Fruit fly (Drosophila melanogaster): ENCODE measurements around the gene crb.

Gene crb

DNA sequence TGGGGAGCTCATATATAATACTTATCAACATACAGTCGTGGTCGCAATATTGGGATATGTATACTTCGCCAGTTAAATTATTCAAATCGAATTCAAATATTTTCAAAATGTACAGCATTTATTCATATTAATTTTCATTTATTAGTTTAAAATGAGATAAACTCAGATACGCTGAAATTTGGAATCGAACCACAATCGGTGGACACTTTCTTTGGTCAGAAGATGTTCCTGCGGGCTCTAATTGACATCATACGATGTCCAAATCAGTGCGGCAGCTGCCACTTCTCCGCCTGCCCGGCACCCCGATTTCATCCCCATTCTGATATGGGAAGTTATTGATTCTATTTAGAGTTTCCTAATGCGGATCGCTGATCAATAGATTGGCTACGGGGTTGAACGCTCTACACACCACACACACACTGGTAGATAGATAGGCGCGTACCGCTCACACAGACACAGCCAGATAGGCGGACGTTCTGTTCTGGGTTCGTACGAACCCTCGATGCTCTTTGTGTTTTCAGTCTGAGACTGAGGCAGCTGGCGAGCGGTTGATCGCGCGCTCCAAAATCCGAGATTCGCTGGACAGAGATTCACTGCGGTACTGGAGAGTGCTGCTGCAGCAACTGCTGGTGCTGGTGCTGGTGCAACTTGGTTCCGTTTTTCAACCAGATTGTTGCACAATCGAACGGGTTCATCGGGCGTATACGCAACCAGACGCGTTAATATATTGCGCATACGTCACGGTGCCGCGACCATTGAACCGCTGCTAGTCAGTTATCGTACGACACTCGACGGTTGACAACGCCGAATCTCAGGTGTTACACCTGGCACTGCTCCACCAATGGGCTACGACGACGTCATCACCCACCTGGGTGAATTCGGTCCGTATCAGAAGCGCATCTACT lies 18.5 kb upstream of the crb start, which contains the start of gene Orct (continued):
- TF ChIP-seq sc (optimal IDR thresholded peaks at IDR 0.05) (no peak), sc (GFP tag; optimal IDR thresholded peaks at IDR 0.05) (peak; percentile 54), CG1647 (GFP tag; optimal IDR thresholded peaks at IDR 0.05) (peak; percentile 25), CG14014 (GFP tag; IDR thresholded peaks at IDR 0.05) (peak; percentile 68), CG13287 (GFP tag; IDR thresholded peaks at IDR 0.05; ENCODE audit: partially characterized antibody) (no peak), CG6791 (GFP tag; IDR thresholded peaks at IDR 0.05; ENCODE audit: partially characterized antibody) (no peak), CG12659 (GFP tag; optimal IDR thresholded peaks at IDR 0.05) (peak; percentile 79), crol (GFP tag; IDR thresholded peaks at IDR 0.05) (peak; percentile 59; the same call in 1 of the 2 replicates), CG4282 (GFP tag; optimal IDR thresholded peaks at IDR 0.05) (no peak), Oli (tag; optimal IDR thresholded peaks at IDR 0.05) (peak; percentile 82), Pdp1 (GFP tag; optimal IDR thresholded peaks at IDR 0.05) (peak; percentile 65 to 82), CG7928 (GFP tag; optimal IDR thresholded peaks at IDR 0.05) (peak; percentile 40), zfh1 (GFP tag; IDR thresholded peaks at IDR 0.05) (peak; percentile 35; the same call in 1 of the 3 replicates), CG4328 (GFP tag; optimal IDR thresholded peaks at IDR 0.05) (peak; percentile 70), Hr3 (GFP tag; optimal IDR thresholded peaks at IDR 0.05) (peak; percentile 61), CG6254 (GFP tag; optimal IDR thresholded peaks at IDR 0.05) (peak; percentile 44), CG18476 (GFP tag; optimal IDR thresholded peaks at IDR 0.05) (peak; percentile 51), cas (GFP tag; IDR thresholded peaks at IDR 0.05) (no peak), trh (GFP tag; optimal IDR thresholded peaks at IDR 0.05) (no peak), ERR (GFP tag; optimal IDR thresholded peaks at IDR 0.05) (peak; percentile 15), CG17912 (GFP tag; optimal IDR thresholded peaks at IDR 0.05) (no peak), unc-4 (GFP tag; IDR thresholded peaks at IDR 0.05; ENCODE audit: partially characterized antibody) (no peak), CG6689 (GFP tag; IDR thresholded peaks at IDR 0.05) (peak; percentile 57), CG7372 (GFP tag; IDR thresholded peaks at IDR 0.05) (peak; percentile 87), CG17385 (GFP tag; optimal IDR thresholded peaks at IDR 0.05) (peak; percentile 74), CTCF (GFP tag; optimal IDR thresholded peaks at IDR 0.05) (no peak), CG31224 (GFP tag; IDR thresholded peaks at IDR 0.05) (peak; percentile 57; the same call in 1 of the 2 replicates), sug (tag; optimal IDR thresholded peaks at IDR 0.05) (peak; percentile 79), NC2α (GFP tag; optimal IDR thresholded peaks at IDR 0.05) (no peak), disco-r (GFP tag; optimal IDR thresholded peaks at IDR 0.05) (no peak), GATAe (GFP tag; conservative IDR thresholded peaks at IDR 0.05) (peak; percentile 85), Fer2 (tag; optimal IDR thresholded peaks at IDR 0.05) (peak; percentile 34), CG15479 (GFP tag; optimal IDR thresholded peaks at IDR 0.05) (no peak), pho (GFP tag; optimal IDR thresholded peaks at IDR 0.05) (peak; percentile 82), D19A (tag; optimal IDR thresholded peaks at IDR 0.05) (peak; percentile 85), CG16813 (GFP tag; IDR thresholded peaks at IDR 0.05; ENCODE audit: partially characterized antibody) (no peak), bcd (GFP tag; optimal IDR thresholded peaks at IDR 0.05) (peak; percentile 82), Dek (tag; optimal IDR thresholded peaks at IDR 0.05) (peak; percentile 78), Hmx (GFP tag; optimal IDR thresholded peaks at IDR 0.05) (peak; percentile 55), Rx (GFP tag; IDR thresholded peaks at IDR 0.05) (0 out of 2 replicates have a peak, but pooled peaks have one; percentile 26), repo (GFP tag; optimal IDR thresholded peaks at IDR 0.05) (no peak), ken (GFP tag; IDR thresholded peaks at IDR 0.05) (no peak), Opbp (GFP tag; IDR thresholded peaks at IDR 0.05; ENCODE audit: partially characterized antibody) (no peak), salm (tag; optimal IDR thresholded peaks at IDR 0.05) (peak; percentile 35), CG11504 (tag; optimal IDR thresholded peaks at IDR 0.05) (peak; percentile 85), Ssrp (tag; optimal IDR thresholded peaks at IDR 0.05) (peak; percentile 55), CG8089 (GFP tag; optimal IDR thresholded peaks at IDR 0.05) (peak; percentile 27), pum (GFP tag; optimal IDR thresholded peaks at IDR 0.05) (peak; percentile 55), CG15073 (GFP tag; optimal IDR thresholded peaks at IDR 0.05) (peak; percentile 90)

Data from whole organism, embryonic.